Worm (Caenorhabditis elegans): ENCODE results near the gene R02F2.6.
A peak's percentile ranks its signal among the peaks of the same experiment; 100 is the strongest.

ce11 chrIII:5442711-5443253 lies 35.9 kb downstream of the R02F2.6 start, which contains the start of the genes T24G10.2 and disl-2:
- TF ChIP-seq nhr-237 (tag; optimal IDR thresholded peaks at IDR 0.05): no peak
- no peak for TF ChIP-seq nhr-28 (tag; optimal IDR thresholded peaks at IDR 0.05)
- peak; percentile 72 for TF ChIP-seq pha-4 (tag; optimal IDR thresholded peaks at IDR 0.05)
- peak; percentile 97 for TF ChIP-seq lsy-2 (tag; optimal IDR thresholded peaks at IDR 0.05)
- no peak for TF ChIP-seq unc-39 (tag; optimal IDR thresholded peaks at IDR 0.05)
- no peak for TF ChIP-seq nhr-76 (tag; optimal IDR thresholded peaks at IDR 0.05)
- no peak for TF ChIP-seq sptf-1 (tag; optimal IDR thresholded peaks at IDR 0.05)
- no peak for TF ChIP-seq ceh-83 (GFP tag; optimal IDR thresholded peaks at IDR 0.05)
- TF ChIP-seq bed-3 (GFP tag; optimal IDR thresholded peaks at IDR 0.05): no peak
- TF ChIP-seq unc-62 (GFP tag; optimal IDR thresholded peaks at IDR 0.05): no peak
- no peak for TF ChIP-seq blmp-1 (tag; optimal IDR thresholded peaks at IDR 0.05)
- TF ChIP-seq hlh-1 (tag; optimal IDR thresholded peaks at IDR 0.05): no peak
- TF ChIP-seq nhr-12 (tag; optimal IDR thresholded peaks at IDR 0.05): no peak

All from whole organism, mixed stage, embryonic.